Worm (Caenorhabditis elegans): ENCODE results near the gene mtm-6.
"Not testable (repeated sequence)": the region's sequence is repeated elsewhere in the genome, so short reads cannot be mapped to it uniquely, and the experiment has no call there.

mtm-6 gene

DNA sequence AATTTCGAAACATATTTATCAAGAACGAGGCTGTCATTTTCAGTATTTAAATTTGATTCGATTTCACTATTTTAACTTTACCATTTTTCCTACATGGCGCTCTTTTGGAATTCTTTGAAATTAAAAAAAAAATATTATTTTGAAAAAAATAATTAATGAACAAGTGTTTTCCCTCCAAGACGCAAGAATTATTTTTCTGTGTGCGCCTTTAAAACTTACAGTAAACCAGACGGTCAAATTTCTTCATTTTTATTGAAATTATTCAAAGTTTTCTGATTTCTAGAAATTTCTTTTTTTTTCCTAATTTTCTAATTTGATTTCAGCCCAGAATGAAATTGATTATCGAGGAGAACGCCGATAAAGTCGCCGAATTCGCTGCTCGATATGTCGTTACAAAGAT lies 42.2 kb downstream of the mtm-6 start, which contains the start of gene T03F6.3:
Gene T03F6.3, plus strand, starts transcription at position 318 of the 400 bp plus-strand sequence.
- TF ChIP-seq nhr-25 (tag; optimal IDR thresholded peaks at IDR 0.05) (no peak), Y55F3AM.14 (GFP tag; optimal IDR thresholded peaks at IDR 0.05) (no peak), C34F6.9 (tag; optimal IDR thresholded peaks at IDR 0.05) (no peak)

DNA sequence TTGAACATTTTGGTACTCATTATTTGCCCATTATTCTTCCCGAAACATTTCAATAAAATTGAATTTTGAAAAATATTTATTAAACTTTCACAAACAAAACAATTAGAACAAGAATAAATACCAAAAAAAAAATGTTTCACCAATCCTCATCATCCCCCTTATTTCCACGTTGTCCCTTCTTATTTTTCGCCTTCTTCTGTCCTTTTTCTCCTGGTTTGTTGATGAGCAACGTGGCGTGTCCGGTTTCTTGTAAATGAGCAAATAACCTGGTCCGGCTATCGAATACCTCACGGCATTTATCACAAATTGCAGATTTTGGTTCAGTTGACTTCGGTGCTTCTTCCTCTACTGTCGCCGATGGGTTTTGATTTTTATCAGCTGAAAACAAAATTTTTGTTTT lies 43.9 kb downstream of the mtm-6 start:
- TF ChIP-seq nhr-237 (tag; optimal IDR thresholded peaks at IDR 0.05): no peak
- TF ChIP-seq nhr-10 (tag; optimal IDR thresholded peaks at IDR 0.05): no peak
- no peak for TF ChIP-seq ceh-82 (tag; optimal IDR thresholded peaks at IDR 0.05)

DNA sequence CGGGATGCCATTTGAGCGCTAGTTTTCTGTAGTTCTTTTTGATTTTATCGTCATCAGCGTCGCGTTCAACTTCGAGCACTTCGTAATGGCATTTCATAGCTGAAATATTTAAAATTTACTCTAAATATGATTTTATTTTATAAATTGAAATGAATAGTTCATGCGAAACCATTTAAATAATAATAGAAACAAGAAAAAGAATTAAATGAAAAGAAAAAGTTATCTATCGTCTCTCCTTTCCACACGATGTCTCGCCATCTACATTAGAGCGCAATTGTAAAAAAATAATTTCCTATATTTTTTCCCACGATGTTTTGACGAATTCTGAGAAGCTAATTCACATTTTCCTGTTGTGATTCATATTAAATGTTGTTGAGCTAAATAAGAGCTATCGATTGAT lies 46.4 kb downstream of the mtm-6 start, which contains the start of gene dnj-17:
Gene dnj-17, minus strand, starts transcription at position 101 of the 400 bp plus-strand sequence.
- TF ChIP-seq peb-1 (tag; optimal IDR thresholded peaks at IDR 0.05): no peak
- no peak for TF ChIP-seq fos-1 (tag; optimal IDR thresholded peaks at IDR 0.05)
- TF ChIP-seq unc-39 (tag; optimal IDR thresholded peaks at IDR 0.05): no peak
- no peak for TF ChIP-seq ceh-82 (tag; optimal IDR thresholded peaks at IDR 0.05)
- TF ChIP-seq ZK546.5 (tag; optimal IDR thresholded peaks at IDR 0.05): no peak
- no peak for TF ChIP-seq nhr-12 (tag; optimal IDR thresholded peaks at IDR 0.05)
- no peak for TF ChIP-seq ztf-11 (tag; optimal IDR thresholded peaks at IDR 0.05)

DNA sequence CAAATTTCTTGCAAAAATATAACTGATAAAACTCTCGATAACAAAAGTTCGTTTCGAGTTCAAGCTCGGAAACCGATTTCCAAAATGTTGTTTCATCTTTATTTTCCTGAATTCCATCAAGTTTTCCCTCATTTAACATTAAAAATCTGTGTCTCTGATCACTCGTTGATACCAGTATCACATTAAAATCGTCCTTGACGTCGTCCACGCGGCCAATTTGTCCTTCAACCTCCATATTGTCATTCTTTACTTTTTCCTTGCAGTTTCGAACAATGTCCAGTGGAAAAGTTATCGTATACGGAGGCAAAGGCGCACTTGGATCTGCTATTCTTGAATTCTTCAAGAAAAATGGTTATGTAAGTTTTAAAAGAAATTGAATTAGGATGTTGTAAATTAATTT lies 46.8 kb downstream of the mtm-6 start, which contains the start of gene qdpr-1:
Gene qdpr-1, plus strand, starts transcription at position 264 of the 400 bp plus-strand sequence.
- no peak for TF ChIP-seq crh-2 (tag; optimal IDR thresholded peaks at IDR 0.05)
- no peak for TF ChIP-seq skn-1 (tag; optimal IDR thresholded peaks at IDR 0.05)
- no peak for TF ChIP-seq nhr-10 (tag; optimal IDR thresholded peaks at IDR 0.05)
- no peak for TF ChIP-seq lin-13 (GFP tag; optimal IDR thresholded peaks at IDR 0.05)
- TF ChIP-seq ceh-82 (tag; optimal IDR thresholded peaks at IDR 0.05): no peak
- TF ChIP-seq lin-39 (tag; optimal IDR thresholded peaks at IDR 0.05): no peak
- no peak for TF ChIP-seq ztf-11 (tag; optimal IDR thresholded peaks at IDR 0.05)
- TF ChIP-seq snpc-4 (tag; optimal IDR thresholded peaks at IDR 0.05): no peak
- TF ChIP-seq dmd-4 (tag; optimal IDR thresholded peaks at IDR 0.05): no peak
- TF ChIP-seq ztf-4 (tag; optimal IDR thresholded peaks at IDR 0.05): no peak
- no peak for TF ChIP-seq mbf-1 (tag; optimal IDR thresholded peaks at IDR 0.05)
- TF ChIP-seq elt-1 (tag; optimal IDR thresholded peaks at IDR 0.05): no peak
- no peak for TF ChIP-seq mdl-1 (tag; optimal IDR thresholded peaks at IDR 0.05)
- TF ChIP-seq ZK546.5 (tag; optimal IDR thresholded peaks at IDR 0.05): no peak
- TF ChIP-seq Y55F3AM.14 (GFP tag; optimal IDR thresholded peaks at IDR 0.05): no peak
- no peak for TF ChIP-seq unc-55 (GFP tag; optimal IDR thresholded peaks at IDR 0.05)
- TF ChIP-seq sma-9 (GFP tag; optimal IDR thresholded peaks at IDR 0.05): no peak
- no peak for TF ChIP-seq sma-9 (tag; optimal IDR thresholded peaks at IDR 0.05)
- no peak for TF ChIP-seq F13H6.1 (tag; optimal IDR thresholded peaks at IDR 0.05)

DNA sequence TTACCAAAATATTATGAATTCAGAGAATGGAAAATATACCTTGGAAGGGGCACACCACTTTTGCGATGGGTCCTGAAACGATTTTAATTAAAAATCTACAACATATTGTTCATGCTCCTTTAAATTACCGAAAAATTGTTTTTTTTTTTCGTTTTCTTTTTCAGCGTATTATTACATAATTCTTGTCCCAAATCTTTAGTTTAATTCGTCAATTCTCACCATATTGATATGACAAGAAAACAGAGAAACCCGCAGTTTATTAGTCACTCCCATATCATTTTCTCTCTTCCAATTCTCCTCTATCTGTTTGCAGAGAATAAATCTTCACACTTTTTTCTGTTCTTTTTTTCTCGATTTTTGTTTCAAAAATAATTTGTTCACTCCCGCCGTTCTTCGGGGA lies 48.4 kb downstream of the mtm-6 start, which contains the start of gene F11F1.1:
Gene F11F1.1, plus strand, starts transcription at position 301 of the 400 bp plus-strand sequence.
- no peak for TF ChIP-seq nhr-12 (tag; optimal IDR thresholded peaks at IDR 0.05)
- peak; percentile 31 for TF ChIP-seq fos-1 (tag; optimal IDR thresholded peaks at IDR 0.05)

DNA sequence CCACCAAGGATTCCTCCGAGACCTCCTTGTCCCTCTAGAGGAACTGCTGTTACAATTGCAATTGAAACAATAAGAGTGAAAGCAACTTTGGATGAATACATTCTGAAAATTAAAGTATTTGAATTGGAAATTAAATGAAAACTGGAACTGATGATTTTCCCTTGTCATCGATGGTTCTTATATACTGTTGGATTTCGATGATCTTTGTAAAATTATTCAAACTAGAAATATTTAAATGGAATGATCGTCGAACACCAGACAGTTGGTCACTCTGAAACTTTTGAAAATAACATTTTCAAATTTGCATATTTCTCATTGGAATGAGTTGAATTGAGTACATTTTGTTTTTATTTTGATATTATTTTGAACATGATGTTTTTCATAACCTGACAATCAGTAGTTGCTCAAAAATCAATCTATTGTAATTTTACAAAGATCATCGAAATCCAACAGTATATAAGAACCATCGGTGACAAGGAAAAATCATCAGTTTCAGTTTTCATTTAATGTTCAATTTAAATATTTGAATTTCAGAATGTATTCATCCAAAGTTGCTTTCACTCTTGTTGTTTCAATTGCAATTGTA lies 54.9 kb downstream of the mtm-6 start, which contains the start of the genes srlf-9 and srlf-10:
Gene srlf-9, minus strand, starts transcription at position 101 of the 586 bp plus-strand sequence.
Gene srlf-10, plus strand, starts transcription at position 536 of the 586 bp plus-strand sequence.
- not testable (repeated sequence) for TF ChIP-seq fos-1, ZK546.5, lsy-2 (tag; optimal IDR thresholded peaks at IDR 0.05)

DNA sequence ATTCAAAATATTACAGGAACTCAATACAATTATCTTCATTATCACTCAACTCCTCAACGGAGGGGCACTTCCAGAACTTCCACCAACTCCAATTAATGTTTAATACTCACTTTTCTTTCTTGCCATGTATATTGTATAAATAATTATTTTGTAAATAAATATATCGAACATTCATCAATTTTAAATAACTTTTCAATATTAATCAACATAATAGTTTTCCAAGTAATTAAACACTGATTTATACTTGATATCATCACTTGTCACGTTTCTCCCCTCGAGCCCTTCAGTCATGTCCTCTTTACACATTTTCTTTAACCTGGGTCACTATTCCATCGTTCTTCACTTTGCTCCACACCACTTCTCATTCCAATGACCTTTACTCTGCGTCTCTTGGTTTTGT lies 56.0 kb downstream of the mtm-6 start, which contains the start of gene mig-18:
Gene mig-18, plus strand, starts transcription at position 301 of the 400 bp plus-strand sequence.
- TF ChIP-seq lsy-2 (tag; optimal IDR thresholded peaks at IDR 0.05) (no peak), elt-3 (tag; optimal IDR thresholded peaks at IDR 0.05) (no peak), ceh-16 (tag; optimal IDR thresholded peaks at IDR 0.05) (no peak), fos-1 (tag; optimal IDR thresholded peaks at IDR 0.05) (no peak), gmeb-1 (tag; optimal IDR thresholded peaks at IDR 0.05) (no peak), unc-39 (tag; optimal IDR thresholded peaks at IDR 0.05) (no peak), sma-9 (GFP tag; optimal IDR thresholded peaks at IDR 0.05) (no peak), sma-9 (tag; optimal IDR thresholded peaks at IDR 0.05) (no peak), lin-13 (GFP tag; optimal IDR thresholded peaks at IDR 0.05) (no peak), ZK546.5 (tag; optimal IDR thresholded peaks at IDR 0.05) (no peak), lin-39 (tag; optimal IDR thresholded peaks at IDR 0.05) (no peak), nhr-23 (tag; optimal IDR thresholded peaks at IDR 0.05) (no peak), lin-11 (tag; optimal IDR thresholded peaks at IDR 0.05) (no peak), dmd-4 (tag; optimal IDR thresholded peaks at IDR 0.05) (no peak), aly-2 (tag; optimal IDR thresholded peaks at IDR 0.05) (no peak), mbf-1 (tag; optimal IDR thresholded peaks at IDR 0.05) (no peak), snpc-4 (tag; optimal IDR thresholded peaks at IDR 0.05) (no peak), nhr-25 (tag; optimal IDR thresholded peaks at IDR 0.05) (no peak)
